Worm (Caenorhabditis elegans) whole organism, L4/young adult: ENCODE measurements around the gene rep-1.

Experiments used
- W03F9.2 ChIP-seq: fragments of 150-350 bp; optimal IDR thresholded peaks from 2 replicates; lab custom pipeline; 2014; ENCODE audit warnings: missing biosample characterization, missing genetic modification characterization
- him-1 ChIP-seq: sonication (generic microtip); optimal IDR thresholded peaks from 2 replicates; lab custom pipeline; 2016; ENCODE audit warnings: missing genotype, missing genetic modification reagents, missing genetic modification characterization, missing compliant biosample characterization

DNA sequence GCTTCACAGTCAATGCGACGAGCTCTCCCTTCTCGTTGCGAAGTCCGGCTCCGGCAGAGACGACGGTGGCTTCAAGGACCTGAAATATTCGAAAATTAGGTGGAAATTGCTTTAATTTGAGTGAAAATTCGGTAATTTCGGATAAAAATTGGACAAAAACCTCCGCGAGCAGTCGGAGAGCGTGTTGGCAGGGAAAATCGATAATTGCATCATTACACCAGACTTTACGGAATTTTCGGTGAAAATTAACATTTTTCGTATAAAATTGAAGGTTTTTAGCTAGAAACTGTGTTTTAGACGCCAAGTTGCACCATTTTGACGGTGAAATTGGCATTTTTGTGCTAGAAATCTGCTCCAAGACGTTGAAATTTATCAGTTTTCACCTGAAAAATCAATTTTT is 48.2 kb downstream of the rep-1 start:
- no peak for TF ChIP-seq him-1
- TF ChIP-seq W03F9.2 (tag; lab: Kevin White, UChicago): no peak
